Fruit fly (Drosophila melanogaster): Measurements from ENCODE around the gene Cdc50.

Cdc50 gene

dm6 chrX:16441245-16441644, at the start of gene Cdc50, which contains the start of gene rngo:
Gene Cdc50 (minus strand): TSS chrX:16441296.
Gene rngo (plus strand): TSS chrX:16441433.
- peak; percentile 39 for TF ChIP-seq noc (tag; optimal IDR thresholded peaks at IDR 0.05)

dm6 chrX:16484533-16484932, 43.4 kb upstream of the Cdc50 start:
- TF ChIP-seq noc (tag; optimal IDR thresholded peaks at IDR 0.05), result no peak

dm6 chrX:16458551-16458950, 17.5 kb upstream of the Cdc50 start:
- TF ChIP-seq noc (tag; optimal IDR thresholded peaks at IDR 0.05), result no peak

dm6 chrX:16456582-16456981, 15.5 kb upstream of the Cdc50 start:
- no peak for TF ChIP-seq noc (tag; optimal IDR thresholded peaks at IDR 0.05)

- TF ChIP-seq noc (tag; optimal IDR thresholded peaks at IDR 0.05), result no peak
Measured at dm6 chrX:16449316-16449715, 8.2 kb upstream of the Cdc50 start.

dm6 chrX:16448252-16449191, 7.4 kb upstream of the Cdc50 start, which contains the start of the genes CG34015 and eIF4H1:
Gene CG34015 (minus strand): TSS chrX:16448302.
Gene eIF4H1 (plus strand): TSS chrX:16448665.
- TF ChIP-seq noc (tag; optimal IDR thresholded peaks at IDR 0.05), result no peak

- TF ChIP-seq noc (tag; optimal IDR thresholded peaks at IDR 0.05), result no peak
Measured at dm6 chrX:16446769-16447168, 5.7 kb upstream of the Cdc50 start, which contains the start of gene eIF2alpha. Gene eIF2alpha (minus strand): TSS chrX:16446993.

dm6 chrX:16442361-16442760, 1.3 kb upstream of the Cdc50 start:
- TF ChIP-seq noc (tag; optimal IDR thresholded peaks at IDR 0.05), result no peak

dm6 chrX:16428476-16428875, 12.6 kb downstream of the Cdc50 start:
- no peak for TF ChIP-seq noc (tag; optimal IDR thresholded peaks at IDR 0.05)

dm6 chrX:16427786-16428400, 13.2 kb downstream of the Cdc50 start:
- TF ChIP-seq noc (tag; optimal IDR thresholded peaks at IDR 0.05), result no peak

dm6 chrX:16426478-16427052, 14.5 kb downstream of the Cdc50 start:
- TF ChIP-seq noc (tag; optimal IDR thresholded peaks at IDR 0.05), result no peak

- TF ChIP-seq noc (tag; optimal IDR thresholded peaks at IDR 0.05), result no peak
Measured at dm6 chrX:16425145-16425544, 16.0 kb downstream of the Cdc50 start.

dm6 chrX:16424296-16424695, 16.8 kb downstream of the Cdc50 start:
- no peak for TF ChIP-seq noc (tag; optimal IDR thresholded peaks at IDR 0.05)

- no peak for TF ChIP-seq noc (tag; optimal IDR thresholded peaks at IDR 0.05)
Measured at dm6 chrX:16423125-16423509, 18.0 kb downstream of the Cdc50 start.

- TF ChIP-seq noc (tag; optimal IDR thresholded peaks at IDR 0.05), result peak; percentile 53
Measured at dm6 chrX:16422466-16423124, 18.5 kb downstream of the Cdc50 start, which contains the start of gene hang. Gene hang (plus strand): TSS chrX:16422831.

- no peak for TF ChIP-seq noc (tag; optimal IDR thresholded peaks at IDR 0.05)
Measured at dm6 chrX:16421899-16422412, 19.1 kb downstream of the Cdc50 start, which contains the start of gene AnxB11. Gene AnxB11 (minus strand): TSS chrX:16422265.
